Fruit fly (Drosophila melanogaster): ENCODE results near the gene Tpc1.
A peak's percentile ranks its signal among the peaks of the same experiment; 100 is the strongest.

The Tpc1 gene

DNA sequence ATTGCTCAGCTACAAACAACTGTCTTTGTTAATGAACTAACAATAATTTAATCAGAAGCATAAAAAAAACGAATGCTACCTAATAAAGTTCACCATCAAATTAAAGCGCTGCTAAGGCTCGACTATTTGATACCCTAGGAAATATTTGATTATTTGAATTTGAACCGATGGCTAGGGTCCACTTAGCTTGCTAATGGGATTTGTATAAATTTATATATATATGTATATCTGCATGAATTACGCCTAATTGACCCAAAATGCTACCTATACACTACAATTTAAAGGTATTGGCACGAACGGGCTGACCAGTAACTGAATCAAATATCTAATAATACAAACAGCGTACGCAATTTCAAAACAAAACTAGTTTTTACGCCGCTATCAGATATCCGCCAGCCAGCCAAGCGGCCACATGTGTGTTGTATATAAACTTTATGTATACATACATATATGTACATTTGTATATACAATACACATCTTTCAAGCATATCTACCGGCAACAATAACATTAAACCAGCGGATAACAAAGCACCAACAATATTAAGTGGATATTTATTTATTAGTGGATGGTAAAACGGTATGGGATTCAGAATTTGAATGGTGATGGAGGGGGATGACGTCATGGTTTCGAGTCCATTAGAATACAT is 2.2 kb upstream of the Tpc1 start (continued):
- no peak for TF ChIP-seq ash1 (GFP tag; optimal IDR thresholded peaks at IDR 0.05)
- peak; percentile 23 for TF ChIP-seq Ets65A (GFP tag)
- TF ChIP-seq Myb (GFP tag; optimal IDR thresholded peaks at IDR 0.05): no peak
- peak; percentile 40 for TF ChIP-seq ems (GFP tag; optimal IDR thresholded peaks at IDR 0.05)
- TF ChIP-seq CG4820 (GFP tag; optimal IDR thresholded peaks at IDR 0.05): peak; percentile 60
- no peak for TF ChIP-seq corto (GFP tag; optimal IDR thresholded peaks at IDR 0.05)
- TF ChIP-seq CG3281 (GFP tag; optimal IDR thresholded peaks at IDR 0.05): peak; percentile 87
- TF ChIP-seq CG3847 (GFP tag; IDR thresholded peaks at IDR 0.05): peak; percentile 70
- TF ChIP-seq YL-1 (GFP tag; optimal IDR thresholded peaks at IDR 0.05): no peak
- peak; percentile 67 for TF ChIP-seq CG10366 (GFP tag; IDR thresholded peaks at IDR 0.05)
- no peak for TF ChIP-seq trh (GFP tag; optimal IDR thresholded peaks at IDR 0.05)
- no peak for TF ChIP-seq CG8290 (GFP tag; optimal IDR thresholded peaks at IDR 0.05)
- TF ChIP-seq CG8290 (tag; optimal IDR thresholded peaks at IDR 0.05): peak in 1 of 2 experiments; percentile 71
- TF ChIP-seq CG17328 (GFP tag; IDR thresholded peaks at IDR 0.05): peak; percentile 52
- TF ChIP-seq CG12299 (tag; optimal IDR thresholded peaks at IDR 0.05): peak; percentile 33
- peak; percentile 35 for TF ChIP-seq CG2875 (GFP tag; optimal IDR thresholded peaks at IDR 0.05)
- peak; percentile 64; the same call in 1 of the 2 replicates for TF ChIP-seq bowl (GFP tag; IDR thresholded peaks at IDR 0.05)
- no peak for TF ChIP-seq Dip3 (GFP tag; optimal IDR thresholded peaks at IDR 0.05)
- TF ChIP-seq Atf6 (GFP tag; IDR thresholded peaks at IDR 0.05): peak; percentile 76
- TF ChIP-seq CG9609 (GFP tag; optimal IDR thresholded peaks at IDR 0.05): no peak
- TF ChIP-seq CG18764 (GFP tag; optimal IDR thresholded peaks at IDR 0.05): peak; percentile 45
- peak; percentile 78 for TF ChIP-seq B-H1 (GFP tag; IDR thresholded peaks at IDR 0.05)
- peak; percentile 57 for TF ChIP-seq Ravus (GFP tag; IDR thresholded peaks at IDR 0.05)
- peak; percentile 49 for TF ChIP-seq Nf-YC (tag; optimal IDR thresholded peaks at IDR 0.05)
- no peak for TF ChIP-seq Dp (GFP tag; optimal IDR thresholded peaks at IDR 0.05)
- TF ChIP-seq CG1603 (tag; optimal IDR thresholded peaks at IDR 0.05): peak; percentile 58
- peak; percentile 77 for TF ChIP-seq CG9727 (GFP tag; optimal IDR thresholded peaks at IDR 0.05)
- peak; percentile 26; the same call in 1 of the 2 replicates for TF ChIP-seq Dref (GFP tag; IDR thresholded peaks at IDR 0.05)
- peak; percentile 58 for TF ChIP-seq HmgZ (tag; optimal IDR thresholded peaks at IDR 0.05)
- TF ChIP-seq CG42726 (GFP tag; IDR thresholded peaks at IDR 0.05; ENCODE audit: partially characterized antibody): no peak
- TF ChIP-seq CG6689 (GFP tag; IDR thresholded peaks at IDR 0.05): peak; percentile 80
- TF ChIP-seq nmo (GFP tag; optimal IDR thresholded peaks at IDR 0.05): peak; percentile 78
- TF ChIP-seq nerfin-1 (tag; optimal IDR thresholded peaks at IDR 0.05): peak; percentile 54
- TF ChIP-seq CHES-1-like (GFP tag; optimal IDR thresholded peaks at IDR 0.05): no peak
- TF ChIP-seq CG12219 (GFP tag; optimal IDR thresholded peaks at IDR 0.05): peak; percentile 51
- 0 out of 3 replicates have a peak, but pooled peaks have one; percentile 12 for TF ChIP-seq sr (GFP tag; IDR thresholded peaks at IDR 0.05)
- peak; percentile 74 for TF ChIP-seq CG7372 (GFP tag; IDR thresholded peaks at IDR 0.05)
- no peak for TF ChIP-seq NC2β (GFP tag; optimal IDR thresholded peaks at IDR 0.05)
- no peak for TF ChIP-seq Atf-2 (GFP tag; optimal IDR thresholded peaks at IDR 0.05)
- no peak for TF ChIP-seq CG2116 (GFP tag; optimal IDR thresholded peaks at IDR 0.05)
- TF ChIP-seq br (optimal IDR thresholded peaks at IDR 0.05): no peak
- peak; percentile 79 for TF ChIP-seq ranshi (GFP tag; IDR thresholded peaks at IDR 0.05)
- TF ChIP-seq Ets97D (GFP tag; optimal IDR thresholded peaks at IDR 0.05): peak; percentile 16
- TF ChIP-seq ro (GFP tag; IDR thresholded peaks at IDR 0.05): peak; percentile 40
- TF ChIP-seq CG15073 (GFP tag; optimal IDR thresholded peaks at IDR 0.05): no peak
- TF ChIP-seq CG18599 (GFP tag; optimal IDR thresholded peaks at IDR 0.05): peak; percentile 86
- TF ChIP-seq aop (GFP tag; IDR thresholded peaks at IDR 0.05): no peak
- TF ChIP-seq prd (optimal IDR thresholded peaks at IDR 0.05): no peak
- TF ChIP-seq prd (GFP tag; IDR thresholded peaks at IDR 0.05): peak; percentile 88
- TF ChIP-seq Jarid2 (GFP tag; optimal IDR thresholded peaks at IDR 0.05): peak; percentile 22
- TF ChIP-seq CG8089 (GFP tag; optimal IDR thresholded peaks at IDR 0.05): no peak
- TF ChIP-seq bsh (GFP tag; optimal IDR thresholded peaks at IDR 0.05): peak in 1 of 2 experiments; percentile 29
